Worm (Caenorhabditis elegans): ENCODE measurements around the gene str-9.

ce11 chrV:15730459-15730858 lies 28.1 kb upstream of the str-9 start, which contains the start of gene Y6E2A.10:
- TF ChIP-seq fkh-8 (tag; optimal IDR thresholded peaks at IDR 0.05) (no peak), unc-62 (GFP tag; optimal IDR thresholded peaks at IDR 0.05) (no peak), unc-86 (tag; optimal IDR thresholded peaks at IDR 0.05) (no peak), mdl-1 (tag; optimal IDR thresholded peaks at IDR 0.05) (no peak), unc-130 (tag; optimal IDR thresholded peaks at IDR 0.05) (no peak)

Measured in whole organism, L1 larva.